Fruit fly (Drosophila melanogaster) whole organism, embryonic: ENCODE results near the gene Npc2f.

Source experiments
- Atf-2 ChIP-seq: fragments of 200-800 bp; sonication (Bioruptor generic); optimal IDR thresholded peaks from 2 replicates; lab custom pipeline; 2016; ENCODE audit warnings: missing biosample characterization, missing genetic modification characterization
- Awh ChIP-seq: fragments of 200-800 bp; sonication (Bioruptor generic); IDR thresholded peaks from 2 replicates; pipeline ENCODE4, ENCODE4 v1.3.6; 2022; ENCODE audit warnings: missing biosample characterization, missing genetic modification characterization
- CG10147 ChIP-seq: fragments of 200-800 bp; sonication (Bioruptor generic); optimal IDR thresholded peaks from 2 replicates; lab custom pipeline; 2019; ENCODE audit warnings: missing biosample characterization, mild to moderate bottlenecking, missing genetic modification characterization, moderate library complexity
- CG10366 ChIP-seq: fragments of 200-800 bp; sonication (Bioruptor generic); IDR thresholded peaks from 2 replicates; pipeline ENCODE4 v1.3.6; 2022; ENCODE audit warnings: missing biosample characterization, missing genetic modification characterization
- CG12155 ChIP-seq: fragments of 200-800 bp; sonication (Bioruptor generic); optimal IDR thresholded peaks from 3 replicates; lab custom pipeline; 2016; ENCODE audit warnings: missing biosample characterization, missing genetic modification characterization
- CG12219 ChIP-seq: fragments of 200-800 bp; sonication (Bioruptor generic); optimal IDR thresholded peaks from 3 replicates; lab custom pipeline; 2018; ENCODE audit warnings: missing biosample characterization, mild to moderate bottlenecking, missing genetic modification characterization
- CG14050 ChIP-seq: fragments of 200-800 bp; sonication (Bioruptor generic); IDR thresholded peaks from 3 replicates; pipeline ENCODE4 v1.3.6; 2022; ENCODE audit warnings: missing biosample characterization, missing genetic modification characterization
- CG15514 ChIP-seq: fragments of 200-800 bp; sonication (Bioruptor generic); optimal IDR thresholded peaks from 3 replicates; lab custom pipeline; 2017; ENCODE audit warnings: missing biosample characterization, missing genetic modification characterization, mild to moderate bottlenecking, moderate library complexity, missing genetic modification reagents
- CG16815 ChIP-seq: fragments of 200-800 bp; sonication (Bioruptor generic); optimal IDR thresholded peaks from 3 replicates; lab custom pipeline; 2017; ENCODE audit warnings: missing biosample characterization, mild to moderate bottlenecking, missing genetic modification characterization
- CG17328 ChIP-seq: fragments of 200-800 bp; sonication (Bioruptor generic); IDR thresholded peaks from 2 replicates; pipeline ENCODE4 v1.3.6; 2022; ENCODE audit warnings: missing biosample characterization, missing genetic modification characterization
- CG17385 ChIP-seq: fragments of 200-800 bp; sonication (Bioruptor generic); optimal IDR thresholded peaks from 3 replicates; lab custom pipeline; 2018; ENCODE audit warnings: missing biosample characterization, mild to moderate bottlenecking, missing genetic modification characterization
- CG2120 ChIP-seq: fragments of 200-800 bp; sonication (Bioruptor generic); optimal IDR thresholded peaks from 3 replicates; lab custom pipeline; 2016; ENCODE audit warnings: missing biosample characterization, missing genetic modification characterization
- CG3065 ChIP-seq: fragments of 200-800 bp; sonication (Bioruptor generic); optimal IDR thresholded peaks from 2 replicates; lab custom pipeline; 2016; ENCODE audit warnings: missing biosample characterization, missing genetic modification characterization
- CG32772 ChIP-seq: fragments of 200-800 bp; sonication (Bioruptor generic); IDR thresholded peaks from 2 replicates; pipeline ENCODE4 v1.3.6; 2022; ENCODE audit warnings: missing biosample characterization, missing genetic modification characterization
- CG33213 ChIP-seq: fragments of 200-800 bp; sonication (Bioruptor generic); optimal IDR thresholded peaks from 3 replicates; lab custom pipeline; 2016; ENCODE audit warnings: missing biosample characterization, missing genetic modification characterization
- CG33557 ChIP-seq: fragments of 200-800 bp; sonication (Bioruptor generic); optimal IDR thresholded peaks from 2 replicates; lab custom pipeline; 2019; ENCODE audit warnings: missing biosample characterization, mild to moderate bottlenecking, missing genetic modification characterization, moderate library complexity
- CG3838 ChIP-seq: fragments of 200-800 bp; sonication (Bioruptor generic); optimal IDR thresholded peaks from 3 replicates; lab custom pipeline; 2016; ENCODE audit warnings: missing biosample characterization, missing genetic modification characterization
- CG42726 ChIP-seq: fragments of 200-800 bp; sonication (Bioruptor generic); IDR thresholded peaks from 2 replicates; pipeline ENCODE4 v1.3.6; 2022; ENCODE audit warnings: missing biosample characterization, missing genetic modification characterization; ENCODE audit not compliant: partially characterized antibody
- CG6689 ChIP-seq: fragments of 200-800 bp; sonication (Bioruptor generic); IDR thresholded peaks from 2 replicates; pipeline ENCODE4 v1.3.6; 2022; ENCODE audit warnings: missing biosample characterization, missing genetic modification characterization
- CG6765 ChIP-seq: fragments of 200-800 bp; sonication (Bioruptor generic); optimal IDR thresholded peaks from 3 replicates; lab custom pipeline; 2017; ENCODE audit warnings: missing biosample characterization, mild to moderate bottlenecking, missing genetic modification characterization
- CG7357 ChIP-seq: fragments of 200-800 bp; sonication (Bioruptor generic); IDR thresholded peaks from 3 replicates; pipeline ENCODE4 v1.3.6; 2022; ENCODE audit warnings: missing biosample characterization, missing genetic modification characterization
- CG9215 ChIP-seq: fragments of 200-800 bp; sonication (Bioruptor generic); IDR thresholded peaks from 2 replicates; pipeline ENCODE4 v1.3.6; 2022; ENCODE audit warnings: missing biosample characterization, missing genetic modification characterization
- CG9609 ChIP-seq: fragments of 200-800 bp; sonication (Bioruptor generic); optimal IDR thresholded peaks from 3 replicates; lab custom pipeline; 2016; ENCODE audit warnings: missing biosample characterization, missing genetic modification characterization
- Camta ChIP-seq: fragments of 200-800 bp; sonication (Bioruptor generic); optimal IDR thresholded peaks from 2 replicates; lab custom pipeline; 2016; ENCODE audit warnings: missing biosample characterization, missing genetic modification characterization
- Dp ChIP-seq: fragments of 200-800 bp; sonication (Bioruptor generic); optimal IDR thresholded peaks from 2 replicates; lab custom pipeline; 2018; ENCODE audit warnings: missing biosample characterization, mild to moderate bottlenecking, missing genetic modification characterization, moderate library complexity
- Elba2 ChIP-seq: fragments of 200-800 bp; sonication (Bioruptor generic); optimal IDR thresholded peaks from 3 replicates; lab custom pipeline; 2016; ENCODE audit warnings: missing biosample characterization, missing genetic modification characterization
- Lpt ChIP-seq: fragments of >200 bp; optimal IDR thresholded peaks from 2 replicates; lab custom pipeline; 2018; ENCODE audit warnings: missing biosample characterization, missing genetic modification characterization
- Max ChIP-seq: fragments of 200-800 bp; sonication (Bioruptor generic); optimal IDR thresholded peaks from 2 replicates; lab custom pipeline; 2016; ENCODE audit warnings: missing biosample characterization, mild to moderate bottlenecking, missing genetic modification characterization
- Neu2 ChIP-seq: fragments of 200-800 bp; sonication (Bioruptor generic); optimal IDR thresholded peaks from 3 replicates; lab custom pipeline; 2016; ENCODE audit warnings: missing biosample characterization, missing genetic modification characterization, borderline replicate concordance
- Rfx ChIP-seq: fragments of 200-800 bp; sonication (Bioruptor generic); IDR thresholded peaks from 2 replicates; pipeline ENCODE4 v1.3.6; 2022; ENCODE audit warnings: missing biosample characterization, missing genetic modification characterization
- Rx ChIP-seq: fragments of 200-800 bp; sonication (Bioruptor generic); IDR thresholded peaks from 2 replicates; pipeline ENCODE4 v1.3.6; 2022; ENCODE audit warnings: missing biosample characterization, missing genetic modification characterization
- Tbp ChIP-seq: fragments of >200 bp; optimal IDR thresholded peaks from 2 replicates; lab custom pipeline; 2018; ENCODE audit warnings: missing biosample characterization, missing genetic modification characterization
- amos ChIP-seq: fragments of 200-800 bp; sonication (Bioruptor generic); IDR thresholded peaks from 2 replicates; pipeline ENCODE4 v1.3.6; 2022; ENCODE audit warnings: missing biosample characterization, missing genetic modification characterization; ENCODE audit not compliant: partially characterized antibody
- aop ChIP-seq: fragments of 200-800 bp; sonication (Bioruptor generic); IDR thresholded peaks from 2 replicates; pipeline ENCODE4 v1.3.6; 2022; ENCODE audit warnings: missing biosample characterization, missing genetic modification characterization
- chinmo ChIP-seq: fragments of 200-800 bp; sonication (Bioruptor generic); IDR thresholded peaks from 4 replicates; pipeline ENCODE4 v1.3.6; 2022; ENCODE audit warnings: missing biosample characterization, missing genetic modification characterization; ENCODE audit not compliant: partially characterized antibody
- chm ChIP-seq: fragments of 200-800 bp; sonication (Bioruptor generic); IDR thresholded peaks from 2 replicates; pipeline ENCODE4 v1.3.6; 2022; ENCODE audit warnings: missing biosample characterization, missing genetic modification characterization
- dm ChIP-seq: fragments of 200-800 bp; sonication (Bioruptor generic); optimal IDR thresholded peaks from 3 replicates; lab custom pipeline; 2016; ENCODE audit warnings: missing biosample characterization, missing genetic modification characterization
- dysf ChIP-seq: fragments of 200-800 bp; sonication (Bioruptor generic); IDR thresholded peaks from 3 replicates; pipeline ENCODE4 v1.3.6; 2022; ENCODE audit warnings: missing biosample characterization, missing genetic modification characterization
- gfzf ChIP-seq: fragments of 200-800 bp; sonication (Bioruptor generic); optimal IDR thresholded peaks from 2 replicates; lab custom pipeline; 2016; ENCODE audit warnings: missing biosample characterization, mild to moderate bottlenecking, missing genetic modification characterization, moderate library complexity
- jing ChIP-seq: fragments of 200-800 bp; sonication (Bioruptor generic); optimal IDR thresholded peaks from 2 replicates; lab custom pipeline; 2018; ENCODE audit warnings: missing biosample characterization, mild to moderate bottlenecking, missing genetic modification characterization
- oc ChIP-seq: fragments of 200-800 bp; sonication (Bioruptor generic); optimal IDR thresholded peaks from 2 replicates; lab custom pipeline; 2018; ENCODE audit warnings: missing biosample characterization, mild to moderate bottlenecking, missing genetic modification characterization, moderate library complexity
- phol ChIP-seq: fragments of 200-800 bp; sonication (Bioruptor generic); optimal IDR thresholded peaks from 3 replicates; lab custom pipeline; 2018; ENCODE audit warnings: missing biosample characterization, mild to moderate bottlenecking, missing genetic modification characterization, moderate library complexity
- ranshi ChIP-seq: fragments of 200-800 bp; sonication (Bioruptor generic); IDR thresholded peaks from 2 replicates; pipeline ENCODE4 v1.3.6; 2022; ENCODE audit warnings: missing biosample characterization, missing genetic modification characterization
- schlank ChIP-seq: fragments of 200-800 bp; sonication (Bioruptor generic); optimal IDR thresholded peaks from 2 replicates; lab custom pipeline; 2018; ENCODE audit warnings: missing biosample characterization, mild to moderate bottlenecking, missing genetic modification characterization
- sim ChIP-seq: fragments of 200-800 bp; sonication (Bioruptor generic); IDR thresholded peaks from 2 replicates; pipeline ENCODE4 v1.3.6; 2022; ENCODE audit warnings: missing biosample characterization, missing genetic modification characterization
- slbo ChIP-seq: fragments of 200-800 bp; sonication (Bioruptor generic); IDR thresholded peaks from 2 replicates; pipeline ENCODE4 v1.3.6; 2022; ENCODE audit warnings: missing biosample characterization, missing genetic modification characterization
- stc ChIP-seq: fragments of 200-800 bp; sonication (Bioruptor generic); IDR thresholded peaks from 2 replicates; pipeline ENCODE4 v1.3.6; 2022; ENCODE audit warnings: missing biosample characterization, missing genetic modification characterization
- vnd ChIP-seq: fragments of 200-800 bp; sonication (Bioruptor generic); IDR thresholded peaks from 3 replicates; pipeline ENCODE4 v1.3.6; 2022; ENCODE audit warnings: missing biosample characterization, missing genetic modification characterization; ENCODE audit not compliant: partially characterized antibody
- zfh1 ChIP-seq: fragments of 200-800 bp; sonication (Bioruptor generic); IDR thresholded peaks from 3 replicates; pipeline ENCODE4 v1.3.6; 2022; ENCODE audit warnings: missing biosample characterization, missing genetic modification characterization

Npc2f gene

dm6 chr3R:24112320-24113069 lies 25.2 kb upstream of the Npc2f start, which contains the start of gene CG13605 (continued):
- TF ChIP-seq CG6765 (GFP tag; lab: Kevin White, UChicago) (peak; percentile 85), chm (GFP tag; lab: Robert Waterston, UW) (peak; percentile 75; the same call in 1 of the 2 replicates), dysf (peak; percentile 72), CG42726 (GFP tag; lab: Robert Waterston, UW) (peak; percentile 78), CG3065 (GFP tag; lab: Kevin White, UChicago) (peak; percentile 3), CG10366 (GFP tag; lab: Robert Waterston, UW) (peak; percentile 65), sim (no peak), Rfx (GFP tag; lab: Robert Waterston, UW) (peak; percentile 85), CG9215 (peak; percentile 24; the same call in 1 of the 2 replicates), CG17328 (GFP tag; lab: Robert Waterston, UW) (peak; percentile 69), Camta (no peak), slbo (GFP tag; lab: Robert Waterston, UW) (peak; percentile 86), vnd (GFP tag; lab: Robert Waterston, UW) (no peak), CG12219 (GFP tag; lab: Kevin White, UChicago) (peak; percentile 75), amos (peak; percentile 63; the same call in 1 of the 2 replicates), stc (GFP tag; lab: Robert Waterston, UW) (peak; percentile 65; the same call in 1 of the 2 replicates), phol (tag; lab: Kevin White, UChicago) (peak; percentile 57), CG9609 (GFP tag; lab: Kevin White, UChicago) (peak; percentile 53), oc (tag; lab: Kevin White, UChicago) (peak; percentile 63), CG7357 (GFP tag; lab: Robert Waterston, UW) (no peak), CG3838 (GFP tag; lab: Kevin White, UChicago) (no peak), dm (no peak), CG12155 (GFP tag; lab: Kevin White, UChicago) (peak; percentile 75), Neu2 (no peak), CG14050 (peak; percentile 46; the same call in 2 of the 3 replicates), ranshi (peak; percentile 58; the same call in 1 of the 2 replicates), CG33213 (GFP tag; lab: Kevin White, UChicago) (peak; percentile 2), CG32772 (peak; percentile 41), Awh (GFP tag; lab: Robert Waterston, UW) (peak; percentile 37; the same call in 1 of the 2 replicates), CG2120 (GFP tag; lab: Kevin White, UChicago) (peak; percentile 84), CG16815 (peak; percentile 23), jing (GFP tag; lab: Kevin White, UChicago) (peak; percentile 6), chinmo (GFP tag; lab: Robert Waterston, UW) (peak; percentile 5; the same call in 1 of the 4 replicates), gfzf (peak; percentile 84), Max (GFP tag; lab: Kevin White, UChicago) (peak; percentile 34), Tbp (GFP tag; lab: Kevin White, UChicago) (no peak), aop (peak; percentile 43; the same call in 1 of the 2 replicates), CG15514 (peak; percentile 80), Dp (peak; percentile 80), Rx (peak; percentile 23; the same call in 1 of the 2 replicates), schlank (tag; lab: Kevin White, UChicago) (peak; percentile 55), CG6689 (peak; percentile 57), CG10147 (GFP tag; lab: Kevin White, UChicago) (peak; percentile 79), zfh1 (GFP tag; lab: Robert Waterston, UW) (peak; percentile 50; the same call in 1 of the 3 replicates), Lpt (GFP tag; lab: Kevin White, UChicago) (no peak), Elba2 (GFP tag; lab: Kevin White, UChicago) (no peak), CG17385 (GFP tag; lab: Kevin White, UChicago) (peak; percentile 70), Atf-2 (GFP tag; lab: Kevin White, UChicago) (no peak), CG33557 (GFP tag; lab: Kevin White, UChicago) (peak; percentile 6)
